Fruit fly (Drosophila melanogaster) whole organism, embryonic: ENCODE measurements around the gene SCCRO.

Experiments used
- Ada2b ChIP-seq: fragments of 200-800 bp; sonication (Bioruptor generic); IDR thresholded peaks from 2 replicates; pipeline ENCODE4 v1.3.6; 2022; ENCODE audit warnings: missing biosample characterization, missing genetic modification characterization
- Atf-2 ChIP-seq: fragments of 200-800 bp; sonication (Bioruptor generic); optimal IDR thresholded peaks from 2 replicates; lab custom pipeline; 2016; ENCODE audit warnings: missing biosample characterization, missing genetic modification characterization
- Atf6 ChIP-seq: fragments of 200-800 bp; sonication (Bioruptor generic); IDR thresholded peaks from 2 replicates; pipeline ENCODE4 v1.3.6; 2022; ENCODE audit warnings: missing biosample characterization, missing genetic modification characterization
- CG12299 ChIP-seq: fragments of 200-800 bp; sonication (Bioruptor generic); optimal IDR thresholded peaks from 2 replicates; lab custom pipeline; 2018; ENCODE audit warnings: missing biosample characterization, mild to moderate bottlenecking, missing genetic modification characterization
- CG14710 ChIP-seq: fragments of 200-800 bp; sonication (Bioruptor generic); optimal IDR thresholded peaks from 3 replicates; lab custom pipeline; 2019; ENCODE audit warnings: missing biosample characterization, mild to moderate bottlenecking, missing genetic modification characterization, moderate library complexity
- CG17359 ChIP-seq: fragments of 200-800 bp; sonication (Bioruptor generic); optimal IDR thresholded peaks from 3 replicates; lab custom pipeline; 2018; ENCODE audit warnings: missing biosample characterization, mild to moderate bottlenecking, missing genetic modification characterization, moderate library complexity
- CG2129 ChIP-seq: fragments of 200-800 bp; sonication (Bioruptor generic); IDR thresholded peaks from 2 replicates; pipeline ENCODE4 v1.3.6; 2022; ENCODE audit warnings: missing biosample characterization, missing genetic modification characterization; ENCODE audit not compliant: partially characterized antibody
- CG2889 ChIP-seq: fragments of 200-800 bp; sonication (Bioruptor generic); IDR thresholded peaks from 3 replicates; pipeline ENCODE4 v1.3.6; 2022; ENCODE audit warnings: missing biosample characterization, missing genetic modification characterization
- CG3407 ChIP-seq: fragments of 200-800 bp; sonication (Bioruptor generic); optimal IDR thresholded peaks from 2 replicates; lab custom pipeline; 2018; ENCODE audit warnings: missing biosample characterization, mild to moderate bottlenecking, missing genetic modification characterization
- CG34224 ChIP-seq: fragments of 200-800 bp; sonication (Bioruptor generic); IDR thresholded peaks from 3 replicates; pipeline ENCODE4 v1.3.6; 2022; ENCODE audit warnings: missing biosample characterization, missing genetic modification characterization; ENCODE audit not compliant: partially characterized antibody
- CG4328 ChIP-seq: fragments of 200-800 bp; sonication (Bioruptor generic); optimal IDR thresholded peaks from 3 replicates; lab custom pipeline; 2017; ENCODE audit warnings: missing biosample characterization, missing genetic modification reagents, missing genetic modification characterization
- CG4360 ChIP-seq: fragments of 200-800 bp; sonication (Bioruptor generic); IDR thresholded peaks from 2 replicates; pipeline ENCODE4 v1.3.6; 2022; ENCODE audit warnings: missing biosample characterization, missing genetic modification characterization
- CG4707 ChIP-seq: fragments of 200-800 bp; sonication (Bioruptor generic); optimal IDR thresholded peaks from 2 replicates; lab custom pipeline; 2018; ENCODE audit warnings: missing biosample characterization, mild to moderate bottlenecking, missing genetic modification characterization, moderate library complexity
- CG5180 ChIP-seq: fragments of 200-800 bp; sonication (Bioruptor generic); optimal IDR thresholded peaks from 3 replicates; lab custom pipeline; 2017; ENCODE audit warnings: missing biosample characterization, missing genetic modification characterization, mild to moderate bottlenecking, moderate library complexity, missing genetic modification reagents
- CG6254 ChIP-seq: fragments of 200-800 bp; sonication (Bioruptor generic); optimal IDR thresholded peaks from 3 replicates; lab custom pipeline; 2017; ENCODE audit warnings: mild to moderate bottlenecking, missing biosample characterization, missing genetic modification reagents, missing genetic modification characterization
- CG6813 ChIP-seq: fragments of 200-800 bp; sonication (Bioruptor generic); optimal IDR thresholded peaks from 2 replicates; lab custom pipeline; 2017; ENCODE audit warnings: missing biosample characterization, missing genetic modification characterization, mild to moderate bottlenecking, moderate library complexity, missing genetic modification reagents
- CG7987 ChIP-seq: fragments of 200-800 bp; sonication (Bioruptor generic); optimal IDR thresholded peaks from 2 replicates; lab custom pipeline; 2018; ENCODE audit warnings: missing biosample characterization, mild to moderate bottlenecking, missing genetic modification characterization, moderate library complexity
- CG8290 ChIP-seq, 3 experiments: fragments of 200-800 bp; sonication (Bioruptor generic); optimal IDR thresholded peaks; 2 replicates each; lab custom pipeline; 2016 to 2019; ENCODE audit warnings: missing biosample characterization in 3 of 3, missing genetic modification characterization in 3 of 3, mild to moderate bottlenecking in 2 of 3, moderate library complexity in 1 of 3
- D ChIP-seq, 2 experiments: fragments of 200-800 bp in 1 of 2; fragments of >200 bp in 1 of 2; sonication (Bioruptor generic) in 1 of 2; optimal IDR thresholded peaks; 2 replicates in 1 of 2; 3 replicates in 1 of 2; lab custom pipeline; 2017; ENCODE audit warnings: mild to moderate bottlenecking in 1 of 2, missing biosample characterization in 1 of 2, missing genetic modification characterization in 1 of 2, missing genetic modification reagents in 1 of 2
- D19A ChIP-seq: fragments of 200-800 bp; optimal IDR thresholded peaks from 3 replicates; lab custom pipeline; 2019; ENCODE audit warnings: missing biosample characterization, mild to moderate bottlenecking, missing genetic modification characterization, moderate library complexity
- Dbx ChIP-seq: fragments of 200-800 bp; sonication (Bioruptor generic); IDR thresholded peaks from 3 replicates; pipeline ENCODE4 v1.3.6; 2022; ENCODE audit warnings: missing biosample characterization, missing genetic modification characterization
- Hr3 ChIP-seq: fragments of 200-800 bp; sonication (Bioruptor generic); optimal IDR thresholded peaks from 3 replicates; lab custom pipeline; 2016; ENCODE audit warnings: missing biosample characterization, missing genetic modification characterization
- Lim3 ChIP-seq: fragments of 200-800 bp; sonication (Bioruptor generic); IDR thresholded peaks from 2 replicates; pipeline ENCODE4 v1.3.6; 2022; ENCODE audit warnings: missing biosample characterization, missing genetic modification characterization
- MTF-1 ChIP-seq: fragments of 200-800 bp; sonication (Bioruptor generic); optimal IDR thresholded peaks from 2 replicates; lab custom pipeline; 2018; ENCODE audit warnings: missing biosample characterization, mild to moderate bottlenecking, missing genetic modification characterization, borderline replicate concordance
- Med ChIP-seq: fragments of 200-800 bp; sonication (Bioruptor generic); peaks from one replicate; lab custom pipeline; 2016; ENCODE audit warnings: missing biosample characterization, missing genetic modification characterization, mild to moderate bottlenecking, inconsistent platforms, moderate library complexity
- NC2β ChIP-seq: fragments of 200-800 bp; sonication (Bioruptor generic); optimal IDR thresholded peaks from 2 replicates; lab custom pipeline; 2016; ENCODE audit warnings: missing biosample characterization, missing genetic modification characterization
- Optix ChIP-seq: fragments of 200-800 bp; sonication (Bioruptor generic); IDR thresholded peaks from 3 replicates; pipeline ENCODE4 v1.3.6; 2022; ENCODE audit warnings: missing biosample characterization, missing genetic modification characterization
- Sox100B ChIP-seq: fragments of 200-800 bp; sonication (Bioruptor generic); optimal IDR thresholded peaks from 3 replicates; lab custom pipeline; 2018; ENCODE audit warnings: missing biosample characterization, mild to moderate bottlenecking, missing genetic modification characterization
- bsh ChIP-seq, 2 experiments: fragments of 200-800 bp; sonication (Bioruptor generic); optimal IDR thresholded peaks; 2 replicates each; lab custom pipeline; 2017 to 2018; ENCODE audit warnings: mild to moderate bottlenecking in 2 of 2, missing biosample characterization in 2 of 2, missing genetic modification characterization in 2 of 2, moderate library complexity in 1 of 2
- cg ChIP-seq: fragments of 200-800 bp; sonication (Bioruptor generic); optimal IDR thresholded peaks from 3 replicates; lab custom pipeline; 2019; ENCODE audit warnings: missing biosample characterization, mild to moderate bottlenecking, missing genetic modification characterization, moderate library complexity
- chn ChIP-seq: fragments of 200-800 bp; sonication (Bioruptor generic); optimal IDR thresholded peaks from 2 replicates; lab custom pipeline; 2016; ENCODE audit warnings: missing biosample characterization, missing genetic modification characterization
- crp ChIP-seq, 2 experiments: fragments of 200-800 bp; sonication (Bioruptor generic); optimal IDR thresholded peaks; 2 replicates in 1 of 2; 3 replicates in 1 of 2; lab custom pipeline; 2017; ENCODE audit warnings: missing biosample characterization in 2 of 2, missing genetic modification characterization in 2 of 2, mild to moderate bottlenecking in 1 of 2, moderate library complexity in 1 of 2
- gsb ChIP-seq: fragments of 200-800 bp; sonication (Bioruptor generic); IDR thresholded peaks from 2 replicates; pipeline ENCODE4 v1.3.6; 2022; ENCODE audit warnings: missing biosample characterization, missing genetic modification characterization
- kni ChIP-seq: fragments of 200-800 bp; sonication (Bioruptor generic); optimal IDR thresholded peaks from 3 replicates; lab custom pipeline; 2017; ENCODE audit warnings: mild to moderate bottlenecking, missing biosample characterization, missing genetic modification reagents, missing genetic modification characterization
- lab ChIP-seq: fragments of 200-800 bp; sonication (Bioruptor generic); optimal IDR thresholded peaks from 3 replicates; lab custom pipeline; 2017; ENCODE audit warnings: missing biosample characterization, missing genetic modification characterization, mild to moderate bottlenecking, moderate library complexity, missing genetic modification reagents
- mld ChIP-seq: fragments of 200-800 bp; sonication (Bioruptor generic); IDR thresholded peaks from 3 replicates; pipeline ENCODE4 v1.3.6; 2022; ENCODE audit warnings: missing biosample characterization, missing genetic modification characterization; ENCODE audit not compliant: partially characterized antibody
- run ChIP-seq: fragments of 200-800 bp; sonication (Bioruptor generic); optimal IDR thresholded peaks from 3 replicates; lab custom pipeline; 2018; ENCODE audit warnings: missing biosample characterization, mild to moderate bottlenecking, missing genetic modification characterization
- sd ChIP-seq: fragments of 200-800 bp; sonication (Bioruptor generic); optimal IDR thresholded peaks from 3 replicates; lab custom pipeline; 2018; ENCODE audit warnings: missing biosample characterization, mild to moderate bottlenecking, missing genetic modification characterization, moderate library complexity
- sens ChIP-seq: fragments of 200-800 bp; sonication (Bioruptor generic); peaks from one replicate; lab custom pipeline; 2016; ENCODE audit warnings: missing biosample characterization, missing genetic modification characterization
- ssp ChIP-seq: fragments of 200-800 bp; sonication (Bioruptor generic); IDR thresholded peaks from 2 replicates; pipeline ENCODE4 v1.3.6; 2022; ENCODE audit warnings: missing biosample characterization, missing genetic modification characterization
- tgo ChIP-seq: fragments of 200-800 bp; sonication (Bioruptor generic); IDR thresholded peaks from 3 replicates; pipeline ENCODE4 v1.3.6; 2022; ENCODE audit warnings: missing biosample characterization, missing genetic modification characterization
- tll ChIP-seq, 2 experiments: fragments of 200-800 bp in 1 of 2; fragments of >200 bp in 1 of 2; sonication (Bioruptor generic) in 1 of 2; optimal IDR thresholded peaks; 2 replicates each; lab custom pipeline; 2017 to 2019; ENCODE audit warnings: missing biosample characterization in 2 of 2, missing genetic modification characterization in 2 of 2, mild to moderate bottlenecking in 1 of 2, moderate library complexity in 1 of 2
- tna ChIP-seq: fragments of 200-800 bp; sonication (Bioruptor generic); IDR thresholded peaks from 2 replicates; pipeline ENCODE4 v1.3.6; 2022; ENCODE audit warnings: missing biosample characterization, missing genetic modification characterization; ENCODE audit not compliant: partially characterized antibody
- wek ChIP-seq: fragments of 200-800 bp; sonication (Bioruptor generic); optimal IDR thresholded peaks from 3 replicates; lab custom pipeline; 2018; ENCODE audit warnings: missing biosample characterization, mild to moderate bottlenecking, missing genetic modification characterization, moderate library complexity

SCCRO gene

DNA sequence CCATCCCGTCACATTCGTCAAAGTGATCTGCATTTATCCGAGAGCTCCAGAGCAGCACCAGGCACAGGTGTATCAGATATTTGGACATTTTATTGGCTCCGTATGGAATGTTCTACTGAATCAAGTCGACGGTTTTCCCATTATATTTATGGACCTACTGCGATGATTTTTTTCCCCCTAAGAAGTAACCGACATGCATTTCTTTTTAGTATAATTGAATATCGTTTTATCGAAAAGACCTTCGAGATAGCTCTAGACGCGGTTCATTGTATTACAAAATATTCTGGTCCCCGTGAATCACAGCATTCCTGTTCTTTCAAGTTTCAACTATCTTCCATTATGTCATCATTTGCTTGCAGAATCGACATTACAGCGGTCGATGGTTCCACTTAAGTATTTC, 34.1 kb upstream of the SCCRO start, which contains the start of gene obst-H:
obst-H (minus strand) TSS at position 101 of the 400 bp plus-strand sequence.
- peak; percentile 7 for TF ChIP-seq sens
- no peak for TF ChIP-seq CG34224 (GFP tag; lab: Robert Waterston, UW)

DNA sequence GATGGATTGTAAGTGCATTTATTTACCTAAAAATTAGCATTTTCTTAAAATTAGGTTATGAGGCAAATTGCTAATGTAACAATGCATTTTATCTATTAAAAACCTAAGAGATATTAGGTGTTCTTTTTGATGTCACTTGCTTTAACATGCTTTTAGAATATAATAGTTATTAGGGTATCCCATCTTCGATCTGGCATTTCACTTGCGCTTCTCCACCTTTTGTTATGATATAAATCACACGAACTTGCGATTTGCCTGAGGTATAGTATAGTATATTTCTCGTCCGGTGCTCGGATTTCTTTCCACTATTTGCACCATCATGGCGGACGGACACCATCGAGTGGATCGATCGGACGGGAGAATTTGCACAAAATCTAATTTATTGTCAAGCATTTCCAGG, 33.2 kb upstream of the SCCRO start:
- no peak for TF ChIP-seq mld (GFP tag; lab: Robert Waterston, UW)
- peak; percentile 66 for TF ChIP-seq Med (GFP tag; lab: Kevin White, UChicago)
- no peak for TF ChIP-seq Dbx (GFP tag; lab: Robert Waterston, UW)
- no peak for TF ChIP-seq tgo (GFP tag; lab: Robert Waterston, UW)
- no peak for TF ChIP-seq CG6813
- TF ChIP-seq D19A: peak; percentile 58

DNA sequence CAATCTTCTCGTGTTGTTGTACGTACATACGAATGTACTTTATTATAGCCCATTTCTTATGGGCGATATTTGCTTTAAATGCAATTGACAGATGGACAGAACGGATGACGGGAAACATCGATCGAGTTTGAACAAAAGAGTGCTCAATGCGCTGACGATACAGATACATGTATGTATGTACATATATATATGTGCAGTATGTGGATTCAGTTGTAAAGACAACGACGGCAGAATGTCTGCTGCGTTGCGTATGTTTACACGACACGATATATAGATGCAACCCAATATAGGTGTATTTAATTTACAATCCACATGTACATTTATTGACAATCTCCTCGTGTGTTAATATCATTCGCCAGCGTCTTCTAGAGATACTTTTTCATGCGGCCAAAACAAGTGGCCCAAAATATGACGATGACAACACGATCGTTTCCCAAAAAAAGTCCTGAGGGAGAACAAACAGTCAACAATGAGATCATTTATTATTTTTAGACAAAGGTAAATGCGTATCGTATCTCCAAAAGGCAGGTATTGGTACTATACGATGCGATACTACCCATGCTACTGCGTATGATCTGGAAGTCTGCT, 32.5 kb upstream of the SCCRO start:
- no peak for TF ChIP-seq D (optimal IDR thresholded peaks at IDR 0.05; lab: Kevin White, UChicago)
- TF ChIP-seq D (GFP tag; optimal IDR thresholded peaks at IDR 0.05; lab: Kevin White, UChicago): peak; percentile 17
- no peak for TF ChIP-seq crp (GFP tag; optimal IDR thresholded peaks at IDR 0.05; lab: Kevin White, UChicago)
- peak; percentile 1 for TF ChIP-seq CG6254 (GFP tag; lab: Kevin White, UChicago)
- no peak for TF ChIP-seq ssp (GFP tag; lab: Robert Waterston, UW)
- TF ChIP-seq sd: no peak
- no peak for TF ChIP-seq tna (GFP tag; lab: Robert Waterston, UW)
- TF ChIP-seq CG3407: peak; percentile 23
- TF ChIP-seq Optix (GFP tag; lab: Robert Waterston, UW): no peak
- peak; percentile 32 for TF ChIP-seq MTF-1 (GFP tag; lab: Kevin White, UChicago)
- no peak for TF ChIP-seq Atf6 (GFP tag; lab: Robert Waterston, UW)
- peak; percentile 19 for TF ChIP-seq cg (GFP tag; lab: Kevin White, UChicago)
- peak; percentile 43 for TF ChIP-seq wek (GFP tag; lab: Kevin White, UChicago)
- TF ChIP-seq CG12299 (tag; lab: Kevin White, UChicago): peak; percentile 35
- TF ChIP-seq CG2129 (GFP tag; lab: Robert Waterston, UW): no peak
- TF ChIP-seq Lim3 (GFP tag; lab: Robert Waterston, UW): no peak
- TF ChIP-seq Atf-2: no peak
- TF ChIP-seq tll (GFP tag; optimal IDR thresholded peaks at IDR 0.05; lab: Kevin White, UChicago): no peak
- TF ChIP-seq CG17359 (tag; lab: Kevin White, UChicago): peak; percentile 31
- TF ChIP-seq kni (GFP tag; lab: Kevin White, UChicago): peak; percentile 76
- TF ChIP-seq chn (GFP tag; lab: Kevin White, UChicago): no peak
- TF ChIP-seq CG5180 (GFP tag; lab: Kevin White, UChicago): peak; percentile 33
- peak; percentile 37; the same call in 1 of the 2 replicates for TF ChIP-seq CG4360 (GFP tag; lab: Robert Waterston, UW)
- TF ChIP-seq run (tag; lab: Kevin White, UChicago): no peak
- no peak for TF ChIP-seq CG7987 (GFP tag; lab: Kevin White, UChicago)
- peak; percentile 29 for TF ChIP-seq CG4328 (GFP tag; lab: Kevin White, UChicago)
- peak; percentile 29 for TF ChIP-seq Sox100B
- no peak for TF ChIP-seq gsb (GFP tag; lab: Robert Waterston, UW)
- TF ChIP-seq CG34224 (GFP tag; lab: Robert Waterston, UW): no peak
- peak in 1 of 2 experiments; percentile 34 for TF ChIP-seq bsh (GFP tag; optimal IDR thresholded peaks at IDR 0.05; lab: Kevin White, UChicago)
- TF ChIP-seq Hr3 (GFP tag; lab: Kevin White, UChicago): no peak
- no peak for TF ChIP-seq Ada2b (GFP tag; lab: Robert Waterston, UW)
- TF ChIP-seq CG14710 (tag; lab: Kevin White, UChicago): peak; percentile 28
- TF ChIP-seq CG8290 (GFP tag; optimal IDR thresholded peaks at IDR 0.05; lab: Kevin White, UChicago): no peak
- peak; percentile 34 to 49 for TF ChIP-seq CG8290 (tag; optimal IDR thresholded peaks at IDR 0.05; lab: Kevin White, UChicago)
- no peak for TF ChIP-seq CG2889 (GFP tag; lab: Robert Waterston, UW)
- peak; percentile 24 for TF ChIP-seq lab (GFP tag; lab: Kevin White, UChicago)
- peak; percentile 40 for TF ChIP-seq CG4707 (GFP tag; lab: Kevin White, UChicago)
- no peak for TF ChIP-seq NC2β
